Worm (Caenorhabditis elegans) whole organism, young adult: ENCODE data around the gene sra-39.

Source experiments
- F57C9.4 ChIP-seq: sonication (generic microtip); optimal IDR thresholded peaks from 2 replicates; lab custom pipeline; 2017; ENCODE audit warnings: mild to moderate bottlenecking, missing genetic modification characterization, missing compliant biosample characterization
- T26A5.8 ChIP-seq: sonication (generic microtip); optimal IDR thresholded peaks from 2 replicates; lab custom pipeline; 2016; ENCODE audit warnings: missing genetic modification characterization, missing compliant biosample characterization
- Y53G8AR.9 ChIP-seq: fragments of 200-800 bp; sonication (Bioruptor generic); conservative IDR thresholded peaks from 2 replicates; pipeline ENCODE4 v1.3.6; 2022; ENCODE audit warnings: missing genetic modification reagents, missing genetic modification characterization, missing compliant biosample characterization
- ama-1 ChIP-seq, 3 experiments: fragments of 150-350 bp in 1 of 3; sonication (generic microtip) in 2 of 3; optimal IDR thresholded peaks; 2 replicates each; lab custom pipeline; 2014 to 2018; ENCODE audit warnings: missing biosample characterization in 2 of 3, missing genetic modification characterization in 2 of 3, missing genetic modification reagents in 2 of 3
- bed-1 ChIP-seq: fragments of 200-800 bp; sonication (Bioruptor generic); IDR thresholded peaks from 2 replicates; pipeline ENCODE4 v1.3.6; 2022; ENCODE audit warnings: missing genetic modification reagents, missing genetic modification characterization, missing compliant biosample characterization
- ceh-27 ChIP-seq: fragments of 200-800 bp; sonication (Bioruptor generic); optimal IDR thresholded peaks from 2 replicates; lab custom pipeline; 2018; ENCODE audit warnings: mild to moderate bottlenecking, missing genetic modification characterization, moderate library complexity, missing compliant biosample characterization
- dpl-1 ChIP-seq: fragments of 150-350 bp; optimal IDR thresholded peaks from 2 replicates; lab custom pipeline; 2014; ENCODE audit warnings: missing biosample characterization, missing genetic modification reagents, missing genetic modification characterization
- him-1 ChIP-seq: sonication (generic microtip); optimal IDR thresholded peaks from 2 replicates; lab custom pipeline; 2016; ENCODE audit warnings: missing genotype, missing genetic modification reagents, missing genetic modification characterization, missing compliant biosample characterization
- let-526 ChIP-seq: fragments of 200-800 bp; sonication (Bioruptor generic); IDR thresholded peaks from 2 replicates; pipeline ENCODE4 v1.3.6; 2022; ENCODE audit warnings: missing genetic modification reagents, missing genetic modification characterization, missing compliant biosample characterization
- mxl-1 ChIP-seq: sonication (generic microtip); optimal IDR thresholded peaks from 2 replicates; lab custom pipeline; 2016; ENCODE audit warnings: missing genetic modification characterization, missing compliant biosample characterization
- nfyb-1 ChIP-seq: fragments of 200-800 bp; sonication (Bioruptor generic); IDR thresholded peaks from 2 replicates; pipeline ENCODE4 v1.3.6; 2022; ENCODE audit warnings: missing genetic modification reagents, missing genetic modification characterization, missing compliant biosample characterization
- tlf-1 ChIP-seq: fragments of 200-800 bp; sonication (Bioruptor generic); optimal IDR thresholded peaks from 2 replicates; lab custom pipeline; 2018; ENCODE audit warnings: mild to moderate bottlenecking, missing genetic modification characterization, missing compliant biosample characterization
- unc-130 ChIP-seq: sonication (generic microtip); optimal IDR thresholded peaks from 2 replicates; lab custom pipeline; 2016; ENCODE audit warnings: missing genetic modification reagents, missing genetic modification characterization, missing compliant biosample characterization
- ztf-22 ChIP-seq: fragments of 200-800 bp; sonication (Bioruptor generic); optimal IDR thresholded peaks from 2 replicates; lab custom pipeline; 2018; ENCODE audit warnings: mild to moderate bottlenecking, missing genetic modification characterization, moderate library complexity, missing compliant biosample characterization

ce11 chrX:13934574-13934973 lies 31.3 kb upstream of the sra-39 start, which contains the start of gene elt-3:
- TF ChIP-seq ztf-22 (GFP tag; lab: Kevin White, UChicago) (no peak), let-526 (GFP tag; lab: Robert Waterston, UW) (no peak), ceh-27 (GFP tag; lab: Kevin White, UChicago) (no peak), T26A5.8 (tag; lab: Kevin White, UChicago) (no peak), mxl-1 (no peak), nfyb-1 (GFP tag; lab: Robert Waterston, UW) (no peak), him-1 (tag; lab: Kevin White, UChicago) (no peak), unc-130 (GFP tag; lab: Kevin White, UChicago) (no peak), dpl-1 (GFP tag; lab: Kevin White, UChicago) (no peak), tlf-1 (GFP tag; lab: Kevin White, UChicago) (no peak), ama-1 (optimal IDR thresholded peaks at IDR 0.05; lab: Kevin White, UChicago) (no peak), ama-1 (GFP tag; optimal IDR thresholded peaks at IDR 0.05; lab: Kevin White, UChicago) (no peak), Y53G8AR.9 (GFP tag; lab: Robert Waterston, UW) (no peak), bed-1 (GFP tag; lab: Robert Waterston, UW) (no peak), F57C9.4 (no peak)
